Worm (Caenorhabditis elegans) whole organism, L1 larva: ENCODE results near the gene mogs-1.

Source experiments
- C16A3.4 ChIP-seq: fragments of 150-350 bp; optimal IDR thresholded peaks from 2 replicates; lab custom pipeline; 2014; ENCODE audit warnings: missing biosample characterization, missing genetic modification characterization
- C34B4.2 ChIP-seq: sonication (generic microtip); optimal IDR thresholded peaks from 2 replicates; lab custom pipeline; 2017; ENCODE audit warnings: mild to moderate bottlenecking, missing genetic modification characterization, missing compliant biosample characterization
- aha-1 ChIP-seq: fragments of 150-350 bp; optimal IDR thresholded peaks from 2 replicates; lab custom pipeline; 2014; ENCODE audit warnings: missing biosample characterization, missing genetic modification characterization
- aly-2 ChIP-seq: fragments of 150-350 bp; optimal IDR thresholded peaks from 2 replicates; lab custom pipeline; 2014; ENCODE audit warnings: missing biosample characterization, missing genetic modification characterization
- blmp-1 ChIP-seq: fragments of 150-350 bp; optimal IDR thresholded peaks from 2 replicates; lab custom pipeline; 2014; ENCODE audit warnings: missing biosample characterization, missing genetic modification characterization
- ceh-63 ChIP-seq: fragments of 200-800 bp; sonication (Bioruptor generic); optimal IDR thresholded peaks from 2 replicates; lab custom pipeline; 2018; ENCODE audit warnings: mild to moderate bottlenecking, missing genetic modification characterization, missing compliant biosample characterization
- ceh-8 ChIP-seq: fragments of 200-800 bp; sonication (Bioruptor generic); optimal IDR thresholded peaks from 2 replicates; lab custom pipeline; 2018; ENCODE audit warnings: mild to moderate bottlenecking, missing genetic modification characterization, moderate library complexity, missing compliant biosample characterization
- ceh-82 ChIP-seq, 3 experiments: fragments of 150-350 bp in 1 of 3; sonication (generic microtip) in 2 of 3; optimal IDR thresholded peaks; 2 replicates each; lab custom pipeline; 2014 to 2017; ENCODE audit warnings: missing biosample characterization in 3 of 3, missing genetic modification characterization in 3 of 3
- ceh-88 ChIP-seq: fragments of 200-800 bp; sonication (Bioruptor generic); IDR thresholded peaks from 2 replicates; pipeline ENCODE4 v1.3.6; 2022; ENCODE audit warnings: missing genetic modification characterization, missing compliant biosample characterization
- dsc-1 ChIP-seq: sonication (generic microtip); optimal IDR thresholded peaks from 2 replicates; lab custom pipeline; 2016; ENCODE audit warnings: mild to moderate bottlenecking, missing genetic modification characterization, missing compliant biosample characterization
- efl-1 ChIP-seq, 4 experiments: fragments of 150-350 bp; optimal IDR thresholded peaks in 3 of 4; peaks in 1 of 4; 1 replicate in 1 of 4; 2 replicates in 3 of 4; lab custom pipeline; 2014; ENCODE audit warnings: missing biosample characterization in 2 of 4, missing genetic modification characterization in 2 of 4, missing genetic modification reagents in 2 of 4
- efl-3 ChIP-seq: fragments of 200-800 bp; sonication (Bioruptor generic); optimal IDR thresholded peaks from 2 replicates; lab custom pipeline; 2018; ENCODE audit warnings: mild to moderate bottlenecking, missing genetic modification characterization, missing compliant biosample characterization
- elt-2 ChIP-seq: sonication (generic microtip); optimal IDR thresholded peaks from 2 replicates; lab custom pipeline; 2016; ENCODE audit warnings: missing genetic modification characterization, mild to moderate bottlenecking, inconsistent platforms, missing compliant biosample characterization, missing genetic modification reagents
- fkh-10 ChIP-seq: sonication (generic microtip); optimal IDR thresholded peaks from 2 replicates; lab custom pipeline; 2017; ENCODE audit warnings: missing biosample characterization, missing genetic modification reagents, missing genetic modification characterization
- fkh-4 ChIP-seq: sonication (generic microtip); optimal IDR thresholded peaks from 2 replicates; lab custom pipeline; 2016; ENCODE audit warnings: missing compliant biosample characterization, missing genetic modification characterization, borderline replicate concordance
- grh-1 ChIP-seq: fragments of 200-800 bp; sonication (Bioruptor generic); IDR thresholded peaks from 2 replicates; pipeline ENCODE4 v1.3.6; 2022; ENCODE audit warnings: missing genetic modification reagents, missing genetic modification characterization, missing compliant biosample characterization
- irx-1 ChIP-seq: sonication (generic microtip); optimal IDR thresholded peaks from 2 replicates; lab custom pipeline; 2016; ENCODE audit warnings: missing genetic modification characterization, missing compliant biosample characterization
- lin-15B ChIP-seq: fragments of 150-350 bp; sonication (generic microtip); optimal IDR thresholded peaks from 3 replicates; lab custom pipeline; 2014; ENCODE audit warnings: missing biosample characterization, missing genetic modification characterization
- lin-35 ChIP-seq, 2 experiments: fragments of 150-350 bp; optimal IDR thresholded peaks; 2 replicates each; lab custom pipeline; 2014; ENCODE audit warnings: missing biosample characterization in 2 of 2, missing genetic modification characterization in 2 of 2, missing genetic modification reagents in 2 of 2
- lir-3 ChIP-seq: sonication (generic microtip); optimal IDR thresholded peaks from 2 replicates; lab custom pipeline; 2016; ENCODE audit warnings: mild to moderate bottlenecking, missing genetic modification characterization, moderate library complexity, missing compliant biosample characterization; ENCODE audit not compliant: poor library complexity
- mef-2 ChIP-seq: fragments of 150-350 bp; optimal IDR thresholded peaks from 2 replicates; lab custom pipeline; 2014; ENCODE audit warnings: missing biosample characterization, missing genetic modification characterization
- nhr-12 ChIP-seq: sonication (generic microtip); optimal IDR thresholded peaks from 2 replicates; lab custom pipeline; 2017; ENCODE audit warnings: missing biosample characterization, missing genetic modification characterization
- nhr-19 ChIP-seq: fragments of 200-800 bp; sonication (Bioruptor generic); conservative IDR thresholded peaks from 2 replicates; pipeline ENCODE4 v1.3.6; 2022; ENCODE audit warnings: missing genetic modification characterization, missing compliant biosample characterization
- nhr-20 ChIP-seq: sonication (generic microtip); optimal IDR thresholded peaks from 2 replicates; lab custom pipeline; 2016; ENCODE audit warnings: mild to moderate bottlenecking, missing genetic modification characterization, missing compliant biosample characterization
- nhr-28 ChIP-seq: fragments of 150-350 bp; optimal IDR thresholded peaks from 2 replicates; lab custom pipeline; 2014; ENCODE audit warnings: missing biosample characterization, missing genetic modification characterization
- nhr-71 ChIP-seq: sonication (generic microtip); optimal IDR thresholded peaks from 2 replicates; lab custom pipeline; 2016; ENCODE audit warnings: mild to moderate bottlenecking, missing genetic modification characterization, moderate library complexity, missing compliant biosample characterization
- nhr-85 ChIP-seq: sonication (generic microtip); peaks from one replicate; lab custom pipeline; 2016; ENCODE audit warnings: missing genetic modification characterization, inconsistent platforms, missing compliant biosample characterization
- nhr-90 ChIP-seq: sonication (generic microtip); optimal IDR thresholded peaks from 2 replicates; lab custom pipeline; 2016; ENCODE audit warnings: mild to moderate bottlenecking, missing genetic modification characterization, missing compliant biosample characterization; ENCODE audit not compliant: poor library complexity
- pag-3 ChIP-seq: sonication (generic microtip); optimal IDR thresholded peaks from 2 replicates; lab custom pipeline; 2017; ENCODE audit warnings: missing genetic modification characterization, mild to moderate bottlenecking, missing compliant biosample characterization, antibody characterized with exemption, borderline replicate concordance; ENCODE audit not compliant: insufficient read depth
- pax-3 ChIP-seq: fragments of 200-800 bp; sonication (Bioruptor generic); optimal IDR thresholded peaks from 2 replicates; lab custom pipeline; 2018; ENCODE audit warnings: mild to moderate bottlenecking, missing genetic modification characterization, moderate library complexity, missing compliant biosample characterization
- pqm-1 ChIP-seq: sonication (generic microtip); optimal IDR thresholded peaks from 3 replicates; lab custom pipeline; 2017; ENCODE audit warnings: missing biosample characterization, missing genetic modification characterization
- snu-23 ChIP-seq: sonication (generic microtip); optimal IDR thresholded peaks from 2 replicates; lab custom pipeline; 2016; ENCODE audit warnings: missing genetic modification characterization, missing compliant biosample characterization
- unc-130 ChIP-seq: fragments of 150-350 bp; optimal IDR thresholded peaks from 2 replicates; lab custom pipeline; 2017; ENCODE audit warnings: missing biosample characterization, missing genetic modification characterization, inconsistent platforms
- unc-30 ChIP-seq: sonication (generic microtip); optimal IDR thresholded peaks from 2 replicates; lab custom pipeline; 2017; ENCODE audit warnings: missing biosample characterization, missing genetic modification characterization
- unc-62 ChIP-seq: fragments of 150-350 bp; optimal IDR thresholded peaks from 2 replicates; lab custom pipeline; 2014; ENCODE audit warnings: missing biosample characterization, missing genetic modification reagents, missing genetic modification characterization
- unc-98 ChIP-seq: fragments of 200-800 bp; sonication (Bioruptor generic); IDR thresholded peaks from 2 replicates; pipeline ENCODE4 v1.3.6; 2022; ENCODE audit warnings: missing genetic modification characterization, missing compliant biosample characterization
- vab-15 ChIP-seq: sonication (generic microtip); optimal IDR thresholded peaks from 2 replicates; lab custom pipeline; 2017; ENCODE audit warnings: missing genotype, mild to moderate bottlenecking, missing genetic modification characterization, missing compliant biosample characterization
- xbp-1 ChIP-seq: sonication (generic microtip); optimal IDR thresholded peaks from 2 replicates; lab custom pipeline; 2016; ENCODE audit warnings: missing genetic modification characterization, missing compliant biosample characterization
- zip-4 ChIP-seq: fragments of 200-800 bp; sonication (Bioruptor generic); optimal IDR thresholded peaks from 2 replicates; lab custom pipeline; 2018; ENCODE audit warnings: mild to moderate bottlenecking, missing genetic modification characterization, moderate library complexity, missing compliant biosample characterization
- ztf-11 ChIP-seq, 2 experiments: sonication (generic microtip); optimal IDR thresholded peaks; 2 replicates each; lab custom pipeline; 2016 to 2017; ENCODE audit warnings: missing genetic modification characterization in 2 of 2, missing biosample characterization in 1 of 2, missing compliant biosample characterization in 1 of 2

Gene mogs-1

ce11 chrIV:11019962-11020550 lies 1.7 kb downstream of the mogs-1 start, which contains the start of gene F13H10.8 (continued):
- TF ChIP-seq lin-15B (tag; lab: Kevin White, UChicago), result peak; percentile 18
- TF ChIP-seq pax-3 (tag; lab: Kevin White, UChicago), result no peak
- TF ChIP-seq nhr-71, result peak; percentile 40
- TF ChIP-seq unc-30 (tag; lab: Kevin White, UChicago), result no peak
- peak; percentile 41 for TF ChIP-seq blmp-1 (tag; lab: Kevin White, UChicago)
- TF ChIP-seq irx-1 (tag; lab: Kevin White, UChicago), result no peak
- no peak for TF ChIP-seq unc-98 (GFP tag; lab: Robert Waterston, UW)
- TF ChIP-seq, all 84 proteins: peak for 23

DNA sequence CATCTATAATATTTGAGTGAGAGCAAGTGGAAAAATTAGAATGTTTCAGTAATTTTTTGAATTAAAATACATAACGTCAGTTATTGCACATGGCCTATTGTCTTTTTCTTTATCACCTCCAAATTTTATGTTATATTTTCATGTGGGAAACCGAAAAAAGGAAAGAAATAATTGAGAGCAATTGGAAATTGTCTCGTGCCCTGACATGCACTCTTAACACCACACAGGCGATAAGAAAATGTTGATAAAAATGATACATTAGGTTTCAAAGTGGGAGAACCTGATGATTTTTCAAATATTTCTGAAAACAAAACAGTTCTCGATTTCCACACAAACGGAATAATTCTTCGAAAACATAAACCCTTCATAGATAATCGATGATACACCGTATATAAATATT lies 5.8 kb downstream of the mogs-1 start, which contains the start of gene F13H10.3:
F13H10.3 (minus strand) TSS at position 73 of the 400 bp plus-strand sequence.
- no peak for TF ChIP-seq nhr-20
- TF ChIP-seq nhr-90 (tag; lab: Kevin White, UChicago), result peak; percentile 8
- no peak for TF ChIP-seq efl-1 (optimal IDR thresholded peaks at IDR 0.05; lab: Kevin White, UChicago)
- peak in 1 of 2 experiments; percentile 27 for TF ChIP-seq efl-1 (GFP tag; optimal IDR thresholded peaks at IDR 0.05 in 1 of 2; lab: Kevin White, UChicago)
- no peak for TF ChIP-seq ceh-82 (tag; optimal IDR thresholded peaks at IDR 0.05; lab: Kevin White, UChicago)
- no peak for TF ChIP-seq unc-130
- peak; percentile 19 for TF ChIP-seq pqm-1 (tag; lab: Kevin White, UChicago)
- no peak for TF ChIP-seq aly-2 (tag; lab: Kevin White, UChicago)
- TF ChIP-seq lin-35 (GFP tag; optimal IDR thresholded peaks at IDR 0.05; lab: Kevin White, UChicago), result peak in 1 of 2 experiments; percentile 53
- no peak for TF ChIP-seq blmp-1 (tag; lab: Kevin White, UChicago)
- TF ChIP-seq elt-2 (tag; lab: Kevin White, UChicago), result peak; percentile 54

ce11 chrIV:11011920-11012319 lies 9.8 kb downstream of the mogs-1 start, which contains the start of gene ndx-9:
Gene ndx-9 (minus strand): TSS chrIV:11012020.
- no peak for TF ChIP-seq zip-4 (GFP tag; lab: Kevin White, UChicago)
- TF ChIP-seq ceh-63 (GFP tag; lab: Kevin White, UChicago), result no peak
- no peak for TF ChIP-seq lir-3
- no peak for TF ChIP-seq unc-62 (GFP tag; lab: Kevin White, UChicago)
- TF ChIP-seq xbp-1 (tag; lab: Kevin White, UChicago), result no peak
- no peak for TF ChIP-seq nhr-20
- TF ChIP-seq ceh-88, result no peak
- no peak for TF ChIP-seq ceh-8 (GFP tag; lab: Kevin White, UChicago)
- no peak for TF ChIP-seq vab-15 (tag; lab: Kevin White, UChicago)
- TF ChIP-seq nhr-19, result no peak
- no peak for TF ChIP-seq lin-15B (tag; lab: Kevin White, UChicago)
- no peak for TF ChIP-seq ceh-82 (tag; optimal IDR thresholded peaks at IDR 0.05; lab: Kevin White, UChicago)
- TF ChIP-seq efl-3, result no peak
- no peak for TF ChIP-seq efl-1 (optimal IDR thresholded peaks at IDR 0.05; lab: Kevin White, UChicago)
- no peak for TF ChIP-seq efl-1 (GFP tag; optimal IDR thresholded peaks at IDR 0.05 in 1 of 2; lab: Kevin White, UChicago)
- TF ChIP-seq pag-3 (tag; lab: Kevin White, UChicago), result no peak
- no peak for TF ChIP-seq aly-2 (tag; lab: Kevin White, UChicago)
- TF ChIP-seq C16A3.4, result no peak
- TF ChIP-seq nhr-85 (tag; lab: Kevin White, UChicago), result no peak

DNA sequence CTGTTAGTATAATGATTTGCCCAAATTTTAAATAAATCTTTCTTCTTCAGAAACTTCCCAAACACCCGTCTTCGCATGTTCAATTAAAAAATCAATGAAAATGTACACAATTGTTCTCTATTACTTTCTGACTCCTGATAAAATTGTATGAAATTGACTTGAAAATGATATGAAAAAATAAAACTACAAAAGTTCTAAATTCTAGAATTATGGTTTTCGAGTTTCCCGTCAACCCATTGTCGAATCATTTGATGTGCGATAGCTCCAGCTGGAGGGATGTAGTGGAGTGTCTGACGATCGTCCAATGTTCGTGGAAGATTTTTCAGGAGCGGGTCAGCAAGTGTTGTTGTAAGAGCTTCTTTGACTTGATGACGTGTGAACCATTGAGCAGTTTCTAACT lies 11.8 kb downstream of the mogs-1 start:
- TF ChIP-seq ztf-11 (tag; optimal IDR thresholded peaks at IDR 0.05; lab: Kevin White, UChicago), result no peak
- no peak for TF ChIP-seq aha-1 (tag; lab: Kevin White, UChicago)
- TF ChIP-seq C16A3.4, result no peak
- no peak for TF ChIP-seq nhr-71
- TF ChIP-seq lin-35 (GFP tag; optimal IDR thresholded peaks at IDR 0.05; lab: Kevin White, UChicago), result no peak
- TF ChIP-seq aly-2 (tag; lab: Kevin White, UChicago), result no peak
- TF ChIP-seq fkh-10 (GFP tag; lab: Kevin White, UChicago), result no peak
- TF ChIP-seq snu-23 (GFP tag; lab: Kevin White, UChicago), result no peak
- TF ChIP-seq mef-2, result no peak
- TF ChIP-seq grh-1 (GFP tag; lab: Robert Waterston, UW), result no peak
- TF ChIP-seq dsc-1 (tag; lab: Kevin White, UChicago), result no peak
- no peak for TF ChIP-seq efl-3
- TF ChIP-seq C34B4.2 (tag; lab: Kevin White, UChicago), result no peak
- TF ChIP-seq nhr-12, result no peak
- no peak for TF ChIP-seq nhr-28
- no peak for TF ChIP-seq fkh-4 (tag; lab: Kevin White, UChicago)
